Worm (Caenorhabditis elegans) whole organism, L4 larva: ENCODE results near the gene C27A2.7.

ENCODE experiments used
- D1046.2 ChIP-seq: fragments of 200-800 bp; sonication (Bioruptor generic); IDR thresholded peaks from 2 replicates; pipeline ENCODE4 v1.3.6; 2022; ENCODE audit warnings: missing genetic modification characterization, missing compliant biosample characterization
- F10B5.3 ChIP-seq: sonication (generic microtip); optimal IDR thresholded peaks from 2 replicates; lab custom pipeline; 2016; ENCODE audit warnings: mild to moderate bottlenecking, missing genetic modification characterization, missing compliant biosample characterization
- F26F4.8 ChIP-seq: fragments of 200-800 bp; sonication (Bioruptor generic); conservative IDR thresholded peaks from 2 replicates; pipeline ENCODE4 v1.3.6; 2022; ENCODE audit warnings: missing genetic modification characterization, missing compliant biosample characterization
- F44E2.7 ChIP-seq: fragments of 200-800 bp; sonication (Bioruptor generic); IDR thresholded peaks from 2 replicates; pipeline ENCODE4 v2.1.2; 2022; ENCODE audit warnings: missing genetic modification characterization, missing compliant biosample characterization
- T20F7.1 ChIP-seq: fragments of 200-800 bp; sonication (Bioruptor generic); optimal IDR thresholded peaks from 2 replicates; lab custom pipeline; 2018; ENCODE audit warnings: mild to moderate bottlenecking, missing genetic modification characterization, missing compliant biosample characterization
- T26A8.4 ChIP-seq: fragments of 200-800 bp; sonication (Bioruptor generic); IDR thresholded peaks from 2 replicates; pipeline ENCODE4 v1.3.6; 2022; ENCODE audit warnings: missing genetic modification characterization, missing compliant biosample characterization
- Y105C5A.15 ChIP-seq: fragments of 200-800 bp; sonication (Bioruptor generic); IDR thresholded peaks from 2 replicates; pipeline ENCODE4 v1.3.6; 2022; ENCODE audit warnings: missing genetic modification characterization, missing compliant biosample characterization
- aha-1 ChIP-seq: fragments of 150-350 bp; peaks from one replicate; lab custom pipeline; 2014; ENCODE audit warnings: missing biosample characterization, missing genetic modification characterization
- arid-1 ChIP-seq: fragments of 200-800 bp; sonication (Bioruptor generic); conservative IDR thresholded peaks from 2 replicates; pipeline ENCODE4 v1.3.6; 2022; ENCODE audit warnings: missing genetic modification reagents, missing genetic modification characterization, missing compliant biosample characterization
- ceh-62 ChIP-seq: sonication (generic microtip); optimal IDR thresholded peaks from 2 replicates; lab custom pipeline; 2017; ENCODE audit warnings: missing biosample characterization, missing genetic modification characterization
- ces-1 ChIP-seq: fragments of 150-350 bp; sonication (generic microtip); optimal IDR thresholded peaks from 4 replicates; lab custom pipeline; 2014; ENCODE audit warnings: missing biosample characterization, missing genetic modification reagents, missing genetic modification characterization
- daf-12 ChIP-seq: fragments of 150-350 bp; optimal IDR thresholded peaks from 2 replicates; lab custom pipeline; 2014; ENCODE audit warnings: missing biosample characterization, missing genetic modification reagents, missing genetic modification characterization
- fkh-10 ChIP-seq: fragments of 150-350 bp; optimal IDR thresholded peaks from 2 replicates; lab custom pipeline; 2014; ENCODE audit warnings: missing biosample characterization, missing genetic modification reagents, missing genetic modification characterization
- lin-1 ChIP-seq: fragments of 200-800 bp; sonication (Bioruptor generic); IDR thresholded peaks from 2 replicates; pipeline ENCODE4 v1.3.6; 2022; ENCODE audit warnings: missing genetic modification reagents, missing genetic modification characterization, missing compliant biosample characterization
- lin-13 ChIP-seq: fragments of 150-350 bp; optimal IDR thresholded peaks from 2 replicates; lab custom pipeline; 2014; ENCODE audit warnings: missing biosample characterization, missing genetic modification reagents, missing genetic modification characterization
- lin-29 ChIP-seq: fragments of 200-800 bp; sonication (Bioruptor generic); IDR thresholded peaks from 2 replicates; pipeline ENCODE4 v1.3.6; 2022; ENCODE audit warnings: missing genetic modification reagents, missing genetic modification characterization, missing compliant biosample characterization
- lin-38 ChIP-seq: fragments of 200-800 bp; sonication (Bioruptor generic); IDR thresholded peaks from 2 replicates; pipeline ENCODE4 v1.3.6; 2022; ENCODE audit warnings: missing genetic modification reagents, missing genetic modification characterization, missing compliant biosample characterization
- lin-39 ChIP-seq: fragments of 150-350 bp; optimal IDR thresholded peaks from 2 replicates; lab custom pipeline; 2014; ENCODE audit warnings: missing biosample characterization, missing genetic modification reagents, missing genetic modification characterization
- lsy-2 ChIP-seq, 2 experiments: fragments of 150-350 bp in 1 of 2; sonication (generic microtip) in 1 of 2; optimal IDR thresholded peaks; 2 replicates each; lab custom pipeline; 2014 to 2017; ENCODE audit warnings: missing biosample characterization in 2 of 2, missing genetic modification characterization in 2 of 2
- mdl-1 ChIP-seq, 2 experiments: fragments of 150-350 bp in 1 of 2; sonication (generic microtip) in 1 of 2; optimal IDR thresholded peaks; 2 replicates each; lab custom pipeline; 2014 to 2017; ENCODE audit warnings: missing biosample characterization in 2 of 2, missing genetic modification characterization in 2 of 2
- mep-1 ChIP-seq: fragments of 150-350 bp; sonication (generic microtip); optimal IDR thresholded peaks from 3 replicates; lab custom pipeline; 2014; ENCODE audit warnings: missing biosample characterization, missing genetic modification characterization
- mxl-3 ChIP-seq: fragments of 200-800 bp; sonication (Bioruptor generic); optimal IDR thresholded peaks from 2 replicates; lab custom pipeline; 2018; ENCODE audit warnings: mild to moderate bottlenecking, missing genetic modification characterization, missing compliant biosample characterization
- nhr-11 ChIP-seq: fragments of 150-350 bp; optimal IDR thresholded peaks from 2 replicates; lab custom pipeline; 2014; ENCODE audit warnings: missing biosample characterization, missing genetic modification characterization
- nhr-76 ChIP-seq: fragments of 150-350 bp; optimal IDR thresholded peaks from 2 replicates; lab custom pipeline; 2014; ENCODE audit warnings: missing biosample characterization, missing genetic modification characterization
- pha-4 ChIP-seq, 2 experiments: fragments of 150-350 bp in 1 of 2; fragments of 200-800 bp in 1 of 2; sonication (Bioruptor generic) in 1 of 2; IDR thresholded peaks in 1 of 2; optimal IDR thresholded peaks in 1 of 2; 2 replicates each; pipeline versions ENCODE4 v1.3.6 to Lab custom; 2014 to 2022; ENCODE audit warnings: missing genetic modification characterization in 2 of 2, missing genetic modification reagents in 2 of 2, missing biosample characterization in 1 of 2, missing compliant biosample characterization in 1 of 2
- rbr-2 ChIP-seq: sonication (generic microtip); optimal IDR thresholded peaks from 2 replicates; lab custom pipeline; 2016; ENCODE audit warnings: missing genotype, missing genetic modification characterization, missing compliant biosample characterization
- set-16 ChIP-seq: fragments of 200-800 bp; sonication (Bioruptor generic); IDR thresholded peaks from 2 replicates; pipeline ENCODE4 v1.3.6; 2022; ENCODE audit warnings: missing genetic modification reagents, missing genetic modification characterization, missing compliant biosample characterization
- snpc-1.2 ChIP-seq: fragments of 200-800 bp; sonication (Bioruptor generic); IDR thresholded peaks from 2 replicates; pipeline ENCODE4 v1.3.6; 2022; ENCODE audit warnings: missing genetic modification reagents, missing genetic modification characterization, missing compliant biosample characterization
- spr-1 ChIP-seq: sonication (generic microtip); optimal IDR thresholded peaks from 2 replicates; lab custom pipeline; 2016; ENCODE audit warnings: mild to moderate bottlenecking, missing genetic modification characterization, missing compliant biosample characterization
- unc-130 ChIP-seq: sonication (generic microtip); optimal IDR thresholded peaks from 2 replicates; lab custom pipeline; 2016; ENCODE audit warnings: missing genetic modification reagents, missing genetic modification characterization, missing compliant biosample characterization
- unc-39 ChIP-seq: sonication (generic microtip); optimal IDR thresholded peaks from 2 replicates; lab custom pipeline; 2017; ENCODE audit warnings: missing biosample characterization, missing genetic modification characterization
- unc-62 ChIP-seq, 3 experiments: fragments of 150-350 bp in 1 of 3; sonication (generic microtip); optimal IDR thresholded peaks in 2 of 3; peaks in 1 of 3; 1 replicate in 1 of 3; 2 replicates in 2 of 3; lab custom pipeline; 2014 to 2017; ENCODE audit warnings: missing biosample characterization in 3 of 3, missing genetic modification characterization in 3 of 3, missing genetic modification reagents in 3 of 3, missing genotype in 1 of 3
- zfp-3 ChIP-seq: fragments of 200-800 bp; sonication (Bioruptor generic); conservative IDR thresholded peaks from 2 replicates; pipeline ENCODE4 v1.3.6; 2022; ENCODE audit warnings: missing genetic modification reagents, missing genetic modification characterization, missing compliant biosample characterization
- ztf-11 ChIP-seq: fragments of 150-350 bp; optimal IDR thresholded peaks from 2 replicates; lab custom pipeline; 2014; ENCODE audit warnings: missing biosample characterization, missing genetic modification characterization

The C27A2.7 gene

ce11 chrII:5081124-5081913 is 10.2 kb upstream of the C27A2.7 start, which contains the start of gene dsh-2 (continued):
- TF ChIP-seq unc-130 (GFP tag; lab: Kevin White, UChicago) (peak; percentile 27), arid-1 (GFP tag; lab: Robert Waterston, UW) (no peak), lin-38 (GFP tag; lab: Robert Waterston, UW) (peak; percentile 55), unc-62 (GFP tag; optimal IDR thresholded peaks at IDR 0.05 in 1 of 2; lab: Kevin White, UChicago) (peak in 1 of 2 experiments; percentile 92), unc-62 (tag; optimal IDR thresholded peaks at IDR 0.05; lab: Kevin White, UChicago) (no peak), T26A8.4 (no peak), rbr-2 (tag; lab: Kevin White, UChicago) (peak; percentile 26), set-16 (GFP tag; lab: Robert Waterston, UW) (no peak), spr-1 (no peak)

DNA sequence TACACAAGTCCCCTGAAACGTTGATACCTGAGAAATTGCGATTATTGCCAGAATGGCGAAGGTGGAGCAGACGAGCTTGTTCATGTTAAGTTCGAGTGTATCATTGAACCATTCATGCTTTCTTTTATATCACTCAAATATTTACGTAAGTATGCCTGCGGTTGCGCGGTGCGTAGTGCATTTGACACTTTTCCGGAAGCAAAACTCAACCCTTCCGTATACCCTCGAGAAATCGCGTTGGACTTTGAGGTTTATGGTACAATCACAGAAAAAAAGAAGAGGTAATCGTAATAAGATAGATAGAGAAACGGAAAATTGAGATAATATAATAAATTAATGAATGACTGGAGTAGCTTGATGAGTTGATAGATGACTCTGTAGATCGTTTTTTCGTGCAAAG is 1.6 kb downstream of the C27A2.7 start, which contains the start of gene idpb-2:
idpb-2 (minus strand) TSS at position 101 of the 400 bp plus-strand sequence.
- TF ChIP-seq aha-1 (tag; lab: Kevin White, UChicago), result peak; percentile 14
- TF ChIP-seq ceh-62 (tag; lab: Kevin White, UChicago), result no peak
- no peak for TF ChIP-seq F26F4.8 (GFP tag; lab: Robert Waterston, UW)

- no peak for TF ChIP-seq F10B5.3
- TF ChIP-seq lsy-2 (tag; optimal IDR thresholded peaks at IDR 0.05; lab: Kevin White, UChicago), result no peak
- TF ChIP-seq unc-39, result no peak
- no peak for TF ChIP-seq D1046.2 (GFP tag; lab: Robert Waterston, UW)
- no peak for TF ChIP-seq nhr-11
- TF ChIP-seq lin-13 (GFP tag; lab: Kevin White, UChicago), result no peak
- no peak for TF ChIP-seq pha-4 (GFP tag; IDR thresholded peaks at IDR 0.05; lab: Robert Waterston, UW)
- no peak for TF ChIP-seq pha-4 (tag; optimal IDR thresholded peaks at IDR 0.05; lab: Kevin White, UChicago)
- no peak for TF ChIP-seq daf-12 (tag; lab: Kevin White, UChicago)
- no peak for TF ChIP-seq lin-29 (GFP tag; lab: Robert Waterston, UW)
- TF ChIP-seq snpc-1.2, result no peak
- no peak for TF ChIP-seq ces-1 (GFP tag; lab: Kevin White, UChicago)
- TF ChIP-seq fkh-10 (GFP tag; lab: Kevin White, UChicago), result no peak
- TF ChIP-seq mdl-1 (tag; optimal IDR thresholded peaks at IDR 0.05; lab: Kevin White, UChicago), result no peak
- no peak for TF ChIP-seq mxl-3 (GFP tag; lab: Kevin White, UChicago)
- no peak for TF ChIP-seq mep-1
- TF ChIP-seq F44E2.7 (GFP tag; lab: Robert Waterston, UW), result no peak
- no peak for TF ChIP-seq nhr-76 (tag; lab: Kevin White, UChicago)
- TF ChIP-seq lin-39 (tag; lab: Kevin White, UChicago), result no peak
- no peak for TF ChIP-seq ztf-11
- no peak for TF ChIP-seq lin-1
Measured at ce11 chrII:5067927-5068326, 3.2 kb downstream of the C27A2.7 start, which contains the start of gene C27A2.8. Gene C27A2.8, minus strand, starts transcription at chrII:5068043.

DNA sequence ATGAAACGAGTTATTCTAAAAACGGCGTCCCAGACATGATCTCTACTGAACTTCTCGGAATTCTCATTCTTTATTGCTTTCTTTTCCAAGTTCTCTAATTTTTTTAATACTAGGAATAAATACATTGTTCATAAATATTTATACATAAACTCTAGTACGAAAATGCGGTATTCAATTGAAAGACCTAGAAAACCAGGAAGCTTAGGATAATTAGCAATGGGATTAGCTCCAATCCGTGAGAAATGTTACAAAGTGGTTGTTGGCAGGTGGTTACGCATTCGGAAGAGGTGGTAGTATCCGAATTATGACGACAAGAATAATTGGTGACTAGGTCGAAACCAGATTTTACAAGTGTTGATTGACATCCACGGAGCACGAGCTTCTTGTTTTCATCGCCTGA is 4.2 kb downstream of the C27A2.7 start:
- TF ChIP-seq lin-29 (GFP tag; lab: Robert Waterston, UW) (no peak), zfp-3 (GFP tag; lab: Robert Waterston, UW) (no peak), T20F7.1 (no peak), Y105C5A.15 (GFP tag; lab: Robert Waterston, UW) (no peak), F26F4.8 (GFP tag; lab: Robert Waterston, UW) (no peak), mxl-3 (GFP tag; lab: Kevin White, UChicago) (no peak)
- TF ChIP-seq, all 104 proteins: peak for 0
